Fruit fly (Drosophila melanogaster): ENCODE results near the gene CG34056.

- TF ChIP-seq EcR (GFP tag; optimal IDR thresholded peaks at IDR 0.05) (no peak), CG8159 (tag; optimal IDR thresholded peaks at IDR 0.05) (no peak), CG34367 (tag; optimal IDR thresholded peaks at IDR 0.05) (no peak)
These were observed 13.4 kb upstream of the CG34056 start for dm6 chr3L:882236-882891.

Measured in whole organism, pupa.